Worm (Caenorhabditis elegans) whole organism, L4/young adult: Measurements from ENCODE around the gene irld-47.

Experiments
- dao-5 ChIP-seq: sonication (generic microtip); optimal IDR thresholded peaks from 2 replicates; lab custom pipeline; 2016; ENCODE audit warnings: missing genotype, missing genetic modification characterization, moderate library complexity, missing compliant biosample characterization
- him-1 ChIP-seq: sonication (generic microtip); optimal IDR thresholded peaks from 2 replicates; lab custom pipeline; 2016; ENCODE audit warnings: missing genotype, missing genetic modification reagents, missing genetic modification characterization, missing compliant biosample characterization

- TF ChIP-seq him-1 (tag; lab: Kevin White, UChicago) (no peak), dao-5 (tag; lab: Kevin White, UChicago) (no peak)
Observed at ce11 chrII:7816163-7816776, 6.1 kb downstream of the irld-47 start, which contains the start of gene cki-2.
